Fruit fly (Drosophila melanogaster): ENCODE results near the gene CG2233.
A peak's percentile ranks its signal among the peaks of the same experiment; 100 is the strongest.

The CG2233 gene

DNA sequence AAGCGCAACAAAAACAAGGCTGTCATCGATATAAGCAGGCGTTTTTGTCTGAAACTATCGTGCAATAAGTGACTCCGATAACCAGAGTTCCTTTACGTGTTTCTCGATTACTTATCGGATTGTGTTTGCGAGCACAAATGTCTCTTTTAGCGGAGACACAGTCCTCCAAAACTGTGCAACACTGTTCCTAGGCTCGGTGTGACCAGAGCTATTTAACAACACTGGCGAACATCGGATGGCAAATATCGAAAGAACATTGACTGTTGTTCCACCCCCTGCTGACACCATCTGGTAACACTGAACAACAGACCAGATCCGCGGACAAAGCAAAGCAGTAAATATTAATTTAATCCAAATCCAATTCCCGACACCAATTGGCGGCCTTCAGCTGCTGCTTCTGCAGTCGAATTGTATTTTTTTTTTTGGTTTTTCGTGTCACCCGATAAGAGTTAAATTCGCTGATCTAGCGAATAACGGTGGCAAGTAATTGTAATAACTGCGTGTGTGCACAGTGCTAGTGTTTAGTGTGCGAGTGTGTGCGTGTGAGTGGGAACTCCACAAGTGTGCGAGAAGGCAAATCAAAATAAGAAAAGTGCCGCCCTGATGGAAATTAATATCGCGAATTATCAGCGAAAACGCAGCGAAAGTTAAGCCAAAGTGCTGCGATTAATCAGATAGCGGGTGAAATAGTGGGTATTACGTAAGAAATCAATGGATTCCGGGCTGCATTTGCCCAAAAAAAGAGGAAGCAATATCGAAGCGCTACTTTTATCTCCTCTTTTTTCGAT is 24.3 kb upstream of the CG2233 start, which contains the start of gene mys (continued):
- TF ChIP-seq CG7556 (GFP tag; optimal IDR thresholded peaks at IDR 0.05) (peak; percentile 7), Mes4 (GFP tag; optimal IDR thresholded peaks at IDR 0.05) (peak; percentile 43), corto (GFP tag; optimal IDR thresholded peaks at IDR 0.05) (no peak), kay (GFP tag; optimal IDR thresholded peaks at IDR 0.05) (no peak), CG4424 (GFP tag; optimal IDR thresholded peaks at IDR 0.05) (no peak), Side (GFP tag; optimal IDR thresholded peaks at IDR 0.05) (peak; percentile 77), nerfin-2 (GFP tag; IDR thresholded peaks at IDR 0.05; ENCODE audit: partially characterized antibody) (peak; percentile 93), seq (GFP tag; IDR thresholded peaks at IDR 0.05) (peak; percentile 76), NC2β (GFP tag; optimal IDR thresholded peaks at IDR 0.05) (peak; percentile 75), CG12942 (GFP tag; optimal IDR thresholded peaks at IDR 0.05) (peak; percentile 60), ttk (GFP tag; IDR thresholded peaks at IDR 0.05) (peak; percentile 36; the same call in 1 of the 2 replicates), Lim3 (GFP tag; IDR thresholded peaks at IDR 0.05) (no peak), eyg (GFP tag; optimal IDR thresholded peaks at IDR 0.05) (peak; percentile 71), CG8290 (GFP tag; optimal IDR thresholded peaks at IDR 0.05) (peak; percentile 65), CG8290 (tag; optimal IDR thresholded peaks at IDR 0.05) (peak in 1 of 2 experiments; percentile 96), CG16815 (GFP tag; optimal IDR thresholded peaks at IDR 0.05) (peak; percentile 35), stwl (tag; optimal IDR thresholded peaks at IDR 0.05) (peak; percentile 94), CG1024 (GFP tag; IDR thresholded peaks at IDR 0.05) (0 out of 2 replicates have a peak, but pooled peaks have one; percentile 28), dmrt99B (tag; optimal IDR thresholded peaks at IDR 0.05) (no peak), sc (optimal IDR thresholded peaks at IDR 0.05) (no peak), sc (GFP tag; optimal IDR thresholded peaks at IDR 0.05) (no peak), Hey (tag; optimal IDR thresholded peaks at IDR 0.05) (peak; percentile 2), CG1832 (GFP tag; optimal IDR thresholded peaks at IDR 0.05) (no peak), cato (GFP tag; optimal IDR thresholded peaks at IDR 0.05; ENCODE audit: borderline replicate concordance) (no peak), Trl (optimal IDR thresholded peaks at IDR 0.05) (no peak), Trl (GFP tag; optimal IDR thresholded peaks at IDR 0.05) (peak; percentile 61), jing (GFP tag; optimal IDR thresholded peaks at IDR 0.05) (no peak), E2f1 (GFP tag; IDR thresholded peaks at IDR 0.05) (peak; percentile 52; the same call in 1 of the 2 replicates), disco-r (GFP tag; optimal IDR thresholded peaks at IDR 0.05) (peak; percentile 37), CG6689 (GFP tag; IDR thresholded peaks at IDR 0.05) (no peak), CG13296 (GFP tag; optimal IDR thresholded peaks at IDR 0.05) (peak; percentile 48), CG9817 (tag; optimal IDR thresholded peaks at IDR 0.05) (peak; percentile 66), otp (GFP tag; IDR thresholded peaks at IDR 0.05) (peak; percentile 40; the same call in 1 of the 3 replicates), bowl (GFP tag; IDR thresholded peaks at IDR 0.05) (no peak; the same call in 1 of the 2 replicates), Dp (GFP tag; optimal IDR thresholded peaks at IDR 0.05) (peak; percentile 64), CG13624 (GFP tag; optimal IDR thresholded peaks at IDR 0.05) (peak; percentile 80), CG10321 (GFP tag; IDR thresholded peaks at IDR 0.05) (peak; percentile 7; the same call in 1 of the 2 replicates), D19B (GFP tag; optimal IDR thresholded peaks at IDR 0.05) (no peak), Dip2 (GFP tag; IDR thresholded peaks at IDR 0.05) (no peak), CG10209 (GFP tag; optimal IDR thresholded peaks at IDR 0.05) (peak; percentile 64), hbn (GFP tag; IDR thresholded peaks at IDR 0.05; ENCODE audit: partially characterized antibody) (peak; percentile 94), sob (GFP tag; IDR thresholded peaks at IDR 0.05) (peak; percentile 83), da (GFP tag; optimal IDR thresholded peaks at IDR 0.05) (peak; percentile 52), CG31224 (GFP tag; IDR thresholded peaks at IDR 0.05) (peak; percentile 24; the same call in 1 of the 2 replicates), Dbx (GFP tag; IDR thresholded peaks at IDR 0.05) (peak; percentile 79), gro (GFP tag; optimal IDR thresholded peaks at IDR 0.05) (peak; percentile 88), wek (GFP tag; optimal IDR thresholded peaks at IDR 0.05) (peak; percentile 13), Optix (GFP tag; IDR thresholded peaks at IDR 0.05) (peak; percentile 47; the same call in 1 of the 3 replicates), GATAe (GFP tag; conservative IDR thresholded peaks at IDR 0.05) (no peak), zfh2 (GFP tag; optimal IDR thresholded peaks at IDR 0.05) (peak; percentile 84)

Measured in whole organism, embryonic.